Worm (Caenorhabditis elegans) whole organism, young adult: ENCODE measurements around the gene arv-1.

Source experiments
- B0336.3 ChIP-seq: fragments of 200-800 bp; sonication (Bioruptor generic); IDR thresholded peaks from 2 replicates; pipeline ENCODE4 v1.3.6; 2022; ENCODE audit warnings: missing genetic modification characterization, missing compliant biosample characterization
- C17E4.6 ChIP-seq: fragments of 200-800 bp; sonication (Bioruptor generic); IDR thresholded peaks from 2 replicates; pipeline ENCODE4 v1.3.6; 2022; ENCODE audit warnings: missing genetic modification reagents, missing genetic modification characterization, missing compliant biosample characterization
- D2030.7 ChIP-seq: fragments of 200-800 bp; sonication (Bioruptor generic); IDR thresholded peaks from 2 replicates; pipeline ENCODE4 v1.3.6; 2022; ENCODE audit warnings: missing genetic modification reagents, missing genetic modification characterization, missing compliant biosample characterization
- F22D6.2 ChIP-seq: sonication (generic microtip); optimal IDR thresholded peaks from 2 replicates; lab custom pipeline; 2016; ENCODE audit warnings: mild to moderate bottlenecking, missing genetic modification characterization, missing compliant biosample characterization
- F33H1.4 ChIP-seq: fragments of 200-800 bp; sonication (Bioruptor generic); IDR thresholded peaks from 2 replicates; pipeline ENCODE4 v1.3.6; 2022; ENCODE audit warnings: missing genetic modification reagents, missing genetic modification characterization, missing compliant biosample characterization
- K12H6.12 ChIP-seq: fragments of 200-800 bp; sonication (Bioruptor generic); optimal IDR thresholded peaks from 2 replicates; lab custom pipeline; 2018; ENCODE audit warnings: mild to moderate bottlenecking, missing genetic modification characterization, missing compliant biosample characterization
- T26A5.8 ChIP-seq: sonication (generic microtip); optimal IDR thresholded peaks from 2 replicates; lab custom pipeline; 2016; ENCODE audit warnings: missing genetic modification characterization, missing compliant biosample characterization
- Y53G8AR.9 ChIP-seq: fragments of 200-800 bp; sonication (Bioruptor generic); conservative IDR thresholded peaks from 2 replicates; pipeline ENCODE4 v1.3.6; 2022; ENCODE audit warnings: missing genetic modification reagents, missing genetic modification characterization, missing compliant biosample characterization
- Y56A3A.18 ChIP-seq: fragments of 200-800 bp; sonication (Bioruptor generic); IDR thresholded peaks from 2 replicates; pipeline ENCODE4 v1.3.6; 2022; ENCODE audit warnings: missing genetic modification reagents, missing genetic modification characterization, missing compliant biosample characterization
- aptf-3 ChIP-seq: fragments of 200-800 bp; sonication (Bioruptor generic); IDR thresholded peaks from 2 replicates; pipeline ENCODE4 v1.3.6; 2022; ENCODE audit warnings: missing genetic modification characterization, missing compliant biosample characterization
- atf-7 ChIP-seq: sonication (generic microtip); optimal IDR thresholded peaks from 2 replicates; lab custom pipeline; 2017; ENCODE audit warnings: mild to moderate bottlenecking, missing genetic modification characterization, missing compliant biosample characterization
- cebp-1 ChIP-seq, 2 experiments: fragments of 200-800 bp in 1 of 2; sonication (Bioruptor generic) in 1 of 2; sonication (generic microtip) in 1 of 2; IDR thresholded peaks in 1 of 2; optimal IDR thresholded peaks in 1 of 2; 2 replicates each; pipeline versions ENCODE4 v1.3.6 to Lab custom; 2017 to 2022; ENCODE audit warnings: missing compliant biosample characterization in 2 of 2, missing genetic modification characterization in 2 of 2, mild to moderate bottlenecking in 1 of 2, missing genetic modification reagents in 1 of 2, moderate library complexity in 1 of 2
- ceh-27 ChIP-seq: fragments of 200-800 bp; sonication (Bioruptor generic); optimal IDR thresholded peaks from 2 replicates; lab custom pipeline; 2018; ENCODE audit warnings: mild to moderate bottlenecking, missing genetic modification characterization, moderate library complexity, missing compliant biosample characterization
- ceh-40 ChIP-seq: fragments of 200-800 bp; sonication (Bioruptor generic); IDR thresholded peaks from 2 replicates; pipeline ENCODE4 v1.3.6; 2022; ENCODE audit warnings: missing genetic modification characterization, missing compliant biosample characterization
- ceh-79 ChIP-seq: sonication (generic microtip); optimal IDR thresholded peaks from 2 replicates; lab custom pipeline; 2017; ENCODE audit warnings: mild to moderate bottlenecking, missing genetic modification characterization, missing compliant biosample characterization
- die-1 ChIP-seq: sonication (generic microtip); optimal IDR thresholded peaks from 2 replicates; lab custom pipeline; 2016; ENCODE audit warnings: missing genotype, mild to moderate bottlenecking, missing genetic modification characterization, missing compliant biosample characterization
- dox-1 ChIP-seq: fragments of 200-800 bp; sonication (Bioruptor generic); IDR thresholded peaks from 2 replicates; pipeline ENCODE4 v1.3.6; 2022; ENCODE audit warnings: missing genetic modification reagents, missing genetic modification characterization, missing compliant biosample characterization
- egl-18 ChIP-seq: fragments of 200-800 bp; sonication (Bioruptor generic); IDR thresholded peaks from 2 replicates; pipeline ENCODE4 v1.3.6; 2022; ENCODE audit warnings: missing genetic modification reagents, missing genetic modification characterization, missing compliant biosample characterization
- ekl-4 ChIP-seq: fragments of 200-800 bp; sonication (Bioruptor generic); IDR thresholded peaks from 2 replicates; pipeline ENCODE4 v1.3.6; 2022; ENCODE audit warnings: missing genetic modification reagents, missing genetic modification characterization, missing compliant biosample characterization
- lag-1 ChIP-seq: fragments of 200-800 bp; sonication (Bioruptor generic); IDR thresholded peaks from 2 replicates; pipeline ENCODE4 v1.3.6; 2022; ENCODE audit warnings: missing genetic modification reagents, missing genetic modification characterization, missing compliant biosample characterization
- lin-40 ChIP-seq: sonication (generic microtip); optimal IDR thresholded peaks from 2 replicates; lab custom pipeline; 2016; ENCODE audit warnings: missing genetic modification characterization, mild to moderate bottlenecking, missing compliant biosample characterization, missing genotype, missing genetic modification reagents
- madf-3 ChIP-seq: fragments of 200-800 bp; sonication (Bioruptor generic); IDR thresholded peaks from 2 replicates; pipeline ENCODE4 v1.3.6; 2022; ENCODE audit warnings: missing genetic modification reagents, missing genetic modification characterization, missing compliant biosample characterization
- madf-6 ChIP-seq: fragments of 200-800 bp; sonication (Bioruptor generic); IDR thresholded peaks from 2 replicates; pipeline ENCODE4 v1.3.6; 2022; ENCODE audit warnings: missing genetic modification reagents, missing genetic modification characterization, missing compliant biosample characterization
- nfya-2 ChIP-seq: fragments of 200-800 bp; sonication (Bioruptor generic); IDR thresholded peaks from 2 replicates; pipeline ENCODE4 v1.3.6; 2022; ENCODE audit warnings: missing genetic modification reagents, missing genetic modification characterization, missing compliant biosample characterization
- nfyb-1 ChIP-seq: fragments of 200-800 bp; sonication (Bioruptor generic); IDR thresholded peaks from 2 replicates; pipeline ENCODE4 v1.3.6; 2022; ENCODE audit warnings: missing genetic modification reagents, missing genetic modification characterization, missing compliant biosample characterization
- nhr-179 ChIP-seq: sonication (generic microtip); optimal IDR thresholded peaks from 2 replicates; lab custom pipeline; 2016; ENCODE audit warnings: mild to moderate bottlenecking, missing genetic modification characterization, missing compliant biosample characterization
- nhr-27 ChIP-seq: fragments of 200-800 bp; sonication (Bioruptor generic); optimal IDR thresholded peaks from 2 replicates; lab custom pipeline; 2018; ENCODE audit warnings: mild to moderate bottlenecking, missing genetic modification characterization, moderate library complexity, missing compliant biosample characterization
- nhr-80 ChIP-seq: sonication (generic microtip); optimal IDR thresholded peaks from 2 replicates; lab custom pipeline; 2016; ENCODE audit warnings: missing genetic modification characterization, missing compliant biosample characterization
- rcor-1 ChIP-seq: fragments of 200-800 bp; sonication (Bioruptor generic); IDR thresholded peaks from 2 replicates; pipeline ENCODE4 v1.3.6; 2022; ENCODE audit warnings: missing genetic modification reagents, missing genetic modification characterization, missing compliant biosample characterization
- sdz-38 ChIP-seq: sonication (generic microtip); optimal IDR thresholded peaks from 2 replicates; lab custom pipeline; 2016; ENCODE audit warnings: missing genotype, missing genetic modification characterization, missing compliant biosample characterization
- sea-2 ChIP-seq: fragments of 200-800 bp; sonication (Bioruptor generic); IDR thresholded peaks from 2 replicates; pipeline ENCODE4 v1.3.6; 2022; ENCODE audit warnings: missing genetic modification characterization, missing compliant biosample characterization
- snpc-1.1 ChIP-seq: sonication (generic microtip); optimal IDR thresholded peaks from 2 replicates; lab custom pipeline; 2017; ENCODE audit warnings: missing genetic modification characterization, mild to moderate bottlenecking, missing compliant biosample characterization, antibody characterized with exemption, moderate library complexity, missing genotype, missing genetic modification reagents; ENCODE audit not compliant: insufficient read depth
- snpc-3.4 ChIP-seq: sonication (generic microtip); optimal IDR thresholded peaks from 2 replicates; lab custom pipeline; 2017; ENCODE audit warnings: missing genetic modification characterization, mild to moderate bottlenecking, missing compliant biosample characterization, antibody characterized with exemption, moderate library complexity, missing genotype, missing genetic modification reagents
- snpc-4 ChIP-seq, 5 experiments: fragments of 150-350 bp in 1 of 5; sonication (generic microtip) in 4 of 5; optimal IDR thresholded peaks; 2 replicates each; lab custom pipeline; 2014 to 2018; ENCODE audit warnings: missing genetic modification characterization in 5 of 5, missing biosample characterization in 3 of 5, antibody characterized with exemption in 2 of 5, mild to moderate bottlenecking in 2 of 5, missing compliant biosample characterization in 2 of 5, missing genotype in 2 of 5, moderate library complexity in 2 of 5, missing genetic modification reagents in 1 of 5
- tbp1 ChIP-seq: fragments of 200-800 bp; sonication (Bioruptor generic); optimal IDR thresholded peaks from 2 replicates; lab custom pipeline; 2018; ENCODE audit warnings: mild to moderate bottlenecking, missing genetic modification characterization, missing compliant biosample characterization
- tlf-1 ChIP-seq: fragments of 200-800 bp; sonication (Bioruptor generic); optimal IDR thresholded peaks from 2 replicates; lab custom pipeline; 2018; ENCODE audit warnings: mild to moderate bottlenecking, missing genetic modification characterization, missing compliant biosample characterization
- zfh-2 ChIP-seq: fragments of 200-800 bp; sonication (Bioruptor generic); conservative IDR thresholded peaks from 2 replicates; pipeline ENCODE4 v1.3.6; 2022; ENCODE audit warnings: missing genetic modification reagents, missing genetic modification characterization, missing compliant biosample characterization
- zim-3 ChIP-seq: sonication (generic microtip); optimal IDR thresholded peaks from 2 replicates; lab custom pipeline; 2017; ENCODE audit warnings: mild to moderate bottlenecking, missing genetic modification characterization, moderate library complexity, missing compliant biosample characterization
- ztf-18 ChIP-seq: sonication (generic microtip); optimal IDR thresholded peaks from 2 replicates; lab custom pipeline; 2016; ENCODE audit warnings: missing genotype, mild to moderate bottlenecking, missing genetic modification characterization, missing compliant biosample characterization
- ztf-22 ChIP-seq: fragments of 200-800 bp; sonication (Bioruptor generic); optimal IDR thresholded peaks from 2 replicates; lab custom pipeline; 2018; ENCODE audit warnings: mild to moderate bottlenecking, missing genetic modification characterization, moderate library complexity, missing compliant biosample characterization
- ztf-6 ChIP-seq: fragments of 200-800 bp; sonication (Bioruptor generic); IDR thresholded peaks from 2 replicates; pipeline ENCODE4 v1.3.6; 2022; ENCODE audit warnings: missing genetic modification reagents, missing genetic modification characterization, missing compliant biosample characterization

arv-1 gene

DNA sequence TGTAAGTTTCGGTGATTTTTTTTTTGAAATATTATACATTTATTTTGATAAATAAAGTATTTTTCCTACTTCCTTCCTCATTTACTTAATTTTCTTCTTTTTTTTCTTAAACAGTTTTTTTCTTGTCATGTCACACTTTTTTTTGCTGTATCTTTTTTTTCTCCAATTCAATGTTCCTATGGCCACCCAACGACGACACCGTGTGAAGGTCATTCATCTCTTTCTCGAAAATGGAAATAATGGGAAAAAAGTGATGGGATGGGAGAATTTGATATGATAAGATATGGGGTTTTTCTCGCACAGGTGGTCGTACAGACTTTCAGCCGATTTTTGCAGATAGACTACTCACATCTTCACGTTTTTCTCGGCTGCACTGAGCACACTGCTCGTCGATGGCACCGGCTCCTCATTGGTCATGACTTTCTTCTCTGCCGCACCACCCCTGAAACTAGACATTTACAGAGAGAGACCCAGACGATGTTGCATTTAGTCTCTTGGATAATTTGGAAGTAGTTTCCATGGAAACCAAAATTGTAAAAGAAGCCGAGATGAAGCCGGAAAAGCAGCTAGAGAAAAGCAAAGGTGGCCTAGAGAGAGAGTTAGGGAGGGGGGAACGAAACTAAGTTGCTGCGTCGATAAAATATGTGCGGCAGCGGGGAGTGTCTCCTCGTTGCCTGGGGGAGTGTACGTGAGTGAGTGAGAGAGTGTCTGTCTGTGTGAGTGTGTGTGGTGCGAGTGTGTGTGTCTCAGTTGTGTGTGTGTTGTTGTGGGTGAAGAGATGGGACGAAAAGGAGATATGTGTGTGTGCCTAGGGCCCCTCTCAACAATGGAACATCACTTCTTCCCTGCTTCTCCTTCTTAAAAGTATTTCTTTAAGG, 31.5 kb downstream of the arv-1 start, which contains the start of gene daf-19 (continued):
- TF ChIP-seq K12H6.12 (tag; lab: Kevin White, UChicago) (peak; percentile 35), ztf-18 (tag; lab: Kevin White, UChicago) (peak; percentile 12), sdz-38 (tag; lab: Kevin White, UChicago) (no peak), tlf-1 (no peak), aptf-3 (no peak), T26A5.8 (tag; lab: Kevin White, UChicago) (no peak), atf-7 (peak; percentile 4), Y53G8AR.9 (GFP tag; lab: Robert Waterston, UW) (no peak), die-1 (peak; percentile 42), ekl-4 (0 out of 2 replicates have a peak, but pooled peaks have one; percentile 33), madf-6 (GFP tag; lab: Robert Waterston, UW) (peak; percentile 23; the same call in 1 of the 2 replicates), egl-18 (GFP tag; lab: Robert Waterston, UW) (no peak), nfyb-1 (GFP tag; lab: Robert Waterston, UW) (peak; percentile 79), lin-40 (tag; lab: Kevin White, UChicago) (peak; percentile 23), tbp1 (GFP tag; lab: Kevin White, UChicago) (peak; percentile 24), rcor-1 (GFP tag; lab: Robert Waterston, UW) (0 out of 2 replicates have a peak, but pooled peaks have one; percentile 29), nhr-80 (peak; percentile 35), snpc-4 (GFP tag; optimal IDR thresholded peaks at IDR 0.05; lab: Kevin White, UChicago) (no peak), snpc-4 (tag; optimal IDR thresholded peaks at IDR 0.05; lab: Kevin White, UChicago) (peak in 1 of 4 experiments; percentile 17), B0336.3 (GFP tag; lab: Robert Waterston, UW) (0 out of 2 replicates have a peak, but pooled peaks have one; percentile 21)

ce11 chrII:10167731-10168130, 32.9 kb downstream of the arv-1 start:
- TF ChIP-seq zim-3 (tag; lab: Kevin White, UChicago) (no peak), nhr-179 (tag; lab: Kevin White, UChicago) (no peak), F33H1.4 (GFP tag; lab: Robert Waterston, UW) (no peak), ztf-6 (GFP tag; lab: Robert Waterston, UW) (no peak), tlf-1 (no peak), madf-6 (GFP tag; lab: Robert Waterston, UW) (no peak), nfya-2 (no peak), D2030.7 (GFP tag; lab: Robert Waterston, UW) (no peak), ceh-40 (GFP tag; lab: Robert Waterston, UW) (no peak), nfyb-1 (GFP tag; lab: Robert Waterston, UW) (no peak), Y56A3A.18 (GFP tag; lab: Robert Waterston, UW) (no peak), sea-2 (GFP tag; lab: Robert Waterston, UW) (no peak), dox-1 (GFP tag; lab: Robert Waterston, UW) (no peak)

ce11 chrII:10166365-10166764, 34.3 kb downstream of the arv-1 start:
- TF ChIP-seq madf-3 (no peak), cebp-1 (GFP tag; IDR thresholded peaks at IDR 0.05; lab: Robert Waterston, UW) (no peak), cebp-1 (tag; optimal IDR thresholded peaks at IDR 0.05; lab: Kevin White, UChicago) (no peak), snpc-3.4 (tag; lab: Kevin White, UChicago) (no peak), F22D6.2 (tag; lab: Kevin White, UChicago) (no peak), ceh-27 (GFP tag; lab: Kevin White, UChicago) (no peak), nhr-27 (no peak), zfh-2 (no peak), ztf-22 (no peak), lag-1 (GFP tag; lab: Robert Waterston, UW) (no peak), ceh-79 (no peak), snpc-1.1 (tag; lab: Kevin White, UChicago) (no peak), C17E4.6 (no peak)
